Worm (Caenorhabditis elegans): ENCODE results near the gene nhr-91.
A peak's percentile ranks its signal among the peaks of the same experiment; 100 is the strongest.

ce11 chrX:15336392-15336791, 27.2 kb downstream of the nhr-91 start:
- TF ChIP-seq nhr-76 (tag; optimal IDR thresholded peaks at IDR 0.05) (no peak), ceh-28 (tag; optimal IDR thresholded peaks at IDR 0.05) (no peak), lin-13 (GFP tag; optimal IDR thresholded peaks at IDR 0.05) (no peak), pqm-1 (tag; optimal IDR thresholded peaks at IDR 0.05) (no peak), ama-1 (optimal IDR thresholded peaks at IDR 0.05) (no peak), nhr-25 (tag; optimal IDR thresholded peaks at IDR 0.05; ENCODE audit: borderline replicate concordance, insufficient read depth) (peak; percentile 11), fos-1 (tag; optimal IDR thresholded peaks at IDR 0.05) (no peak)

Measured in whole organism, L4 larva.